Fruit fly (Drosophila melanogaster) S2 (cell line): Measurements from ENCODE around the gene CG17154.

Experiments used
- CG8478 ChIP-seq: fragments of >200 bp; optimal IDR thresholded peaks from 2 replicates; lab custom pipeline; 2018
- CTCF ChIP-seq, 2 experiments: fragments of >200 bp; optimal IDR thresholded peaks; 2 replicates each; lab custom pipeline; 2018

DNA sequence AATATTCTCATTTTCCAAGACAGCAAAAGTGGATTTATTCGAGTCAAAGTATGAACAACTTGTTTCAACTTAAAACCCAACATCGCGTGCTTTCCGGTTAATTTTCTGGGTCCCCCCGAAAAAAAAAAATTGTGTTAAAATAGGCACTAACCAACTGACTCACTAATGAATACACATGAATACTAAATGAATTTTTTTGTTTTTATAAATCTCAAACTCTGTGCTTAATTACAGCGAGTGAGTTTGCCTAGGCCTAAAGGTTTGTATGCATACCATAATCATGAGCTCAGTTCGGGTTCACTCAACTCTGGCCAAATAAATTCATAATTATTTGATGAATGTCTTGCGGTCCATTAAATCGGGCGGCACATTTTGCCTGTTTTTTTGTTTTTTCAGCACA, 19.0 kb downstream of the CG17154 start:
- TF ChIP-seq CG8478 (lab: Kevin White, UChicago) (no peak), CTCF (optimal IDR thresholded peaks at IDR 0.05; lab: Kevin White, UChicago) (no peak)
